Worm (Caenorhabditis elegans): ENCODE data around the gene C17C3.3.

- TF ChIP-seq ref-1 (GFP tag; conservative IDR thresholded peaks at IDR 0.05) (no peak), flt-1 (GFP tag; IDR thresholded peaks at IDR 0.05) (no peak), T22C8.4 (GFP tag; IDR thresholded peaks at IDR 0.05) (no peak), tab-1 (GFP tag; IDR thresholded peaks at IDR 0.05) (no peak), klf-2 (GFP tag; conservative IDR thresholded peaks at IDR 0.05) (no peak), ztf-29 (GFP tag; IDR thresholded peaks at IDR 0.05) (no peak)
These were observed 24.0 kb upstream of the C17C3.3 start, which contains the start of gene C17C3.11 for ce11 chrII:5537524-5537923.

Measured in whole organism, midembryonic.